Fruit fly (Drosophila melanogaster): Measurements from ENCODE around the gene CG5418.

The CG5418 gene

DNA sequence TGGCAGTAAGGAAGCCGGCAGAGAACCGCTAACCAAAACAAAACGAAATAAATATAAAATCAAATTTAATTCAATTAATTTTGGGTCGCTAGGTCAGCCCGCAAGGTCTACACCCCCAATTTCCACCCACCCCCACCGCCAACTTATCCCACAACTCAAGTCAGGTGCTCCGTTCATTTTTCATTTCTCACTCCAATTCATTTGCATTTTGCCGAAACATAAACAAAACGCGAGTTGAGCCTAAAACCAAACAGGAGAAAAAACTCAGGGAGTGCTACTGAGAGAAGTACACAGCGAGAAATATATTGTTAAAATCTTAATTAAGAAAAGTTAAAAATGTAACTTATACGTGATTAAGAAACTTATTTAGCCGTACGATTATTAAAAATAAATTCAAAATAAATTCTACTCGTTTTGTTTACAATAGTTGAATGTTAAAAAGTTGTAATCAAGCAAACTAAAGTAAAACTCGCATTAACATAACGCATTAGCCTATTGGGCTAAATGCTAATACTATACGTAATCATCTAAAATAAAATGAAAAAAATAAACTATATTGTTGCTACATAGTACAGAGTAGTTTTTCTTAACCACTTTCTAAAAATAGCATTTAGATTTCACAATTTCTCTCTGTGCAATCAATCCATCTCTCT lies 37.4 kb downstream of the CG5418 start (continued):
- no peak for TF ChIP-seq Fer3 (tag; optimal IDR thresholded peaks at IDR 0.05)
- TF ChIP-seq Nf-YA (GFP tag; IDR thresholded peaks at IDR 0.05): no peak
- TF ChIP-seq Bgb (GFP tag; IDR thresholded peaks at IDR 0.05; ENCODE audit: partially characterized antibody): no peak
- no peak for TF ChIP-seq croc (GFP tag; conservative IDR thresholded peaks at IDR 0.05)
- TF ChIP-seq CG7357 (GFP tag; IDR thresholded peaks at IDR 0.05): no peak
- TF ChIP-seq tgo (GFP tag; IDR thresholded peaks at IDR 0.05): no peak
- no peak for TF ChIP-seq Myb (GFP tag; optimal IDR thresholded peaks at IDR 0.05)
- no peak for TF ChIP-seq scrt (GFP tag; optimal IDR thresholded peaks at IDR 0.05)
- TF ChIP-seq CG7271 (tag; optimal IDR thresholded peaks at IDR 0.05): no peak
- TF ChIP-seq gfzf (GFP tag; optimal IDR thresholded peaks at IDR 0.05): no peak
- no peak for TF ChIP-seq br (optimal IDR thresholded peaks at IDR 0.05)
- TF ChIP-seq Hey (tag; optimal IDR thresholded peaks at IDR 0.05): no peak
- TF ChIP-seq CG18011 (GFP tag; optimal IDR thresholded peaks at IDR 0.05): no peak
- TF ChIP-seq ranshi (GFP tag; IDR thresholded peaks at IDR 0.05): no peak
- TF ChIP-seq btn (GFP tag; optimal IDR thresholded peaks at IDR 0.05): no peak
- TF ChIP-seq CG4820 (GFP tag; optimal IDR thresholded peaks at IDR 0.05): peak; percentile 4
- TF ChIP-seq jigr1 (GFP tag; IDR thresholded peaks at IDR 0.05): no peak
- TF ChIP-seq CG9215 (GFP tag; IDR thresholded peaks at IDR 0.05): no peak
- no peak for TF ChIP-seq crol (GFP tag; IDR thresholded peaks at IDR 0.05)
- TF ChIP-seq mld (GFP tag; IDR thresholded peaks at IDR 0.05; ENCODE audit: partially characterized antibody): no peak
- no peak for TF ChIP-seq Rx (GFP tag; IDR thresholded peaks at IDR 0.05)
- no peak for TF ChIP-seq chn (GFP tag; optimal IDR thresholded peaks at IDR 0.05)
- TF ChIP-seq Opbp (GFP tag; IDR thresholded peaks at IDR 0.05; ENCODE audit: partially characterized antibody): no peak
- TF ChIP-seq pan (optimal IDR thresholded peaks at IDR 0.05): no peak
- TF ChIP-seq pan (GFP tag; optimal IDR thresholded peaks at IDR 0.05 in 1 of 2, IDR thresholded peaks at IDR 0.05 in 1 of 2): no peak
- TF ChIP-seq danr (GFP tag; IDR thresholded peaks at IDR 0.05): no peak
- no peak for TF ChIP-seq kah (GFP tag; optimal IDR thresholded peaks at IDR 0.05)
- TF ChIP-seq otp (GFP tag; IDR thresholded peaks at IDR 0.05): no peak
- no peak for TF ChIP-seq schlank (tag; optimal IDR thresholded peaks at IDR 0.05)
- no peak for TF ChIP-seq shn (GFP tag; optimal IDR thresholded peaks at IDR 0.05)
- no peak for TF ChIP-seq pros (GFP tag; optimal IDR thresholded peaks at IDR 0.05)
- no peak for TF ChIP-seq dm (GFP tag; optimal IDR thresholded peaks at IDR 0.05)
- no peak for TF ChIP-seq CG6791 (GFP tag; IDR thresholded peaks at IDR 0.05; ENCODE audit: partially characterized antibody)
- TF ChIP-seq Gug (GFP tag; IDR thresholded peaks at IDR 0.05): no peak
- TF ChIP-seq twi (tag; optimal IDR thresholded peaks at IDR 0.05): no peak
- no peak for TF ChIP-seq MESR4 (GFP tag; optimal IDR thresholded peaks at IDR 0.05)
- TF ChIP-seq prd (optimal IDR thresholded peaks at IDR 0.05): no peak
- TF ChIP-seq prd (GFP tag; IDR thresholded peaks at IDR 0.05): no peak
- no peak for TF ChIP-seq CG34422 (GFP tag; IDR thresholded peaks at IDR 0.05)
- TF ChIP-seq nom (GFP tag; optimal IDR thresholded peaks at IDR 0.05): no peak
- TF ChIP-seq tio (GFP tag; optimal IDR thresholded peaks at IDR 0.05): peak; percentile 3
- TF ChIP-seq CG18262 (tag; optimal IDR thresholded peaks at IDR 0.05): peak; percentile 63
- TF ChIP-seq sima (GFP tag; optimal IDR thresholded peaks at IDR 0.05): no peak
- no peak for TF ChIP-seq CG8944 (GFP tag; optimal IDR thresholded peaks at IDR 0.05)
- TF ChIP-seq sens (GFP tag): peak; percentile 84
- TF ChIP-seq HLH54F (GFP tag; optimal IDR thresholded peaks at IDR 0.05): no peak
- TF ChIP-seq CG31365 (tag; optimal IDR thresholded peaks at IDR 0.05): no peak
- TF ChIP-seq CG8478 (optimal IDR thresholded peaks at IDR 0.05): no peak
- TF ChIP-seq Usf (GFP tag; optimal IDR thresholded peaks at IDR 0.05): no peak
- TF ChIP-seq ase (GFP tag; IDR thresholded peaks at IDR 0.05): no peak
- no peak for TF ChIP-seq MBD-R2 (GFP tag; IDR thresholded peaks at IDR 0.05)
- no peak for TF ChIP-seq CG10274 (GFP tag; optimal IDR thresholded peaks at IDR 0.05)
- TF ChIP-seq knrl (GFP tag; IDR thresholded peaks at IDR 0.05; ENCODE audit: partially characterized antibody): no peak
